Fruit fly (Drosophila melanogaster) whole organism, prepupa: Measurements from ENCODE around the gene CG17959.

Experiments used
- CG6163 ChIP-seq: fragments of 200-800 bp; sonication (Bioruptor generic); IDR thresholded peaks from 3 replicates; pipeline ENCODE4 v1.3.6; 2022; ENCODE audit warnings: missing biosample characterization, missing genetic modification characterization
- Ets21C ChIP-seq: fragments of 200-800 bp; sonication (Bioruptor generic); optimal IDR thresholded peaks from 3 replicates; lab custom pipeline; 2016; ENCODE audit warnings: missing biosample characterization, missing genetic modification characterization
- Hr39 ChIP-seq: fragments of 200-800 bp; sonication (Bioruptor generic); optimal IDR thresholded peaks from 2 replicates; lab custom pipeline; 2016; ENCODE audit warnings: missing biosample characterization, missing genetic modification characterization
- vri ChIP-seq: fragments of 200-800 bp; sonication (Bioruptor generic); optimal IDR thresholded peaks from 3 replicates; lab custom pipeline; 2016; ENCODE audit warnings: missing biosample characterization, mild to moderate bottlenecking, missing genetic modification characterization

dm6 chrX:2936727-2937126 is 10.2 kb upstream of the CG17959 start, which contains the start of gene CG3598:
- TF ChIP-seq Ets21C (GFP tag; lab: Kevin White, UChicago): no peak
- TF ChIP-seq CG6163: no peak
- TF ChIP-seq Hr39: no peak
- no peak for TF ChIP-seq vri
